Worm (Caenorhabditis elegans) whole organism, early embryonic: ENCODE results near the gene K11H3.5.

Experiments
- B0310.2 ChIP-seq: sonication (generic microtip); optimal IDR thresholded peaks from 2 replicates; lab custom pipeline; 2016; ENCODE audit warnings: mild to moderate bottlenecking, missing genetic modification characterization, missing compliant biosample characterization
- F13C5.2 ChIP-seq: sonication (generic microtip); optimal IDR thresholded peaks from 2 replicates; lab custom pipeline; 2017; ENCODE audit warnings: mild to moderate bottlenecking, missing genetic modification characterization, inconsistent platforms, missing compliant biosample characterization
- aly-1 ChIP-seq: sonication (generic microtip); optimal IDR thresholded peaks from 2 replicates; lab custom pipeline; 2016; ENCODE audit warnings: missing genetic modification characterization, missing compliant biosample characterization
- ama-1 ChIP-seq: fragments of 150-350 bp; optimal IDR thresholded peaks from 2 replicates; lab custom pipeline; 2014
- ceh-13 ChIP-seq: fragments of 200-800 bp; sonication (Bioruptor generic); optimal IDR thresholded peaks from 2 replicates; lab custom pipeline; 2018; ENCODE audit warnings: mild to moderate bottlenecking, missing genetic modification characterization, missing compliant biosample characterization
- ceh-36 ChIP-seq: sonication (generic microtip); optimal IDR thresholded peaks from 2 replicates; lab custom pipeline; 2016; ENCODE audit warnings: missing genetic modification characterization, inconsistent platforms, missing compliant biosample characterization
- ets-7 ChIP-seq: sonication (generic microtip); optimal IDR thresholded peaks from 2 replicates; lab custom pipeline; 2016; ENCODE audit warnings: missing genotype, missing genetic modification characterization, missing compliant biosample characterization
- flt-1 ChIP-seq: fragments of 200-800 bp; sonication (Bioruptor generic); IDR thresholded peaks from 2 replicates; pipeline ENCODE4 v1.3.6; 2022; ENCODE audit warnings: missing genetic modification characterization, missing compliant biosample characterization
- hmbx-1 ChIP-seq: sonication (generic microtip); optimal IDR thresholded peaks from 2 replicates; lab custom pipeline; 2016; ENCODE audit warnings: mild to moderate bottlenecking, missing genetic modification characterization, missing compliant biosample characterization
- hmg-4 ChIP-seq: fragments of 200-800 bp; sonication (Bioruptor generic); optimal IDR thresholded peaks from 2 replicates; lab custom pipeline; 2018; ENCODE audit warnings: mild to moderate bottlenecking, missing genetic modification characterization, missing compliant biosample characterization
- hnd-1 ChIP-seq: sonication (generic microtip); optimal IDR thresholded peaks from 2 replicates; lab custom pipeline; 2016; ENCODE audit warnings: missing genetic modification characterization, missing compliant biosample characterization
- pes-1 ChIP-seq: fragments of 200-800 bp; sonication (Bioruptor generic); IDR thresholded peaks from 2 replicates; pipeline ENCODE4 v1.3.6; 2022; ENCODE audit warnings: missing genetic modification reagents, missing genetic modification characterization, missing compliant biosample characterization
- scrt-1 ChIP-seq: fragments of 200-800 bp; sonication (Bioruptor generic); IDR thresholded peaks from 2 replicates; pipeline ENCODE4 v1.3.6; 2022; ENCODE audit warnings: missing genetic modification characterization, missing compliant biosample characterization
- sea-1 ChIP-seq: fragments of 200-800 bp; sonication (Bioruptor generic); conservative IDR thresholded peaks from 2 replicates; pipeline ENCODE4 v1.3.6; 2022; ENCODE audit warnings: missing genetic modification characterization, missing compliant biosample characterization
- tbx-11 ChIP-seq: fragments of 200-800 bp; sonication (Bioruptor generic); IDR thresholded peaks from 2 replicates; pipeline ENCODE4 v1.3.6; 2022; ENCODE audit warnings: missing genetic modification characterization, missing compliant biosample characterization
- tbx-37 ChIP-seq: fragments of 200-800 bp; sonication (Bioruptor generic); conservative IDR thresholded peaks from 2 replicates; pipeline ENCODE4 v1.3.6; 2022; ENCODE audit warnings: missing genetic modification reagents, missing genetic modification characterization, missing compliant biosample characterization
- tra-4 ChIP-seq: sonication (generic microtip); optimal IDR thresholded peaks from 2 replicates; lab custom pipeline; 2017; ENCODE audit warnings: missing genetic modification characterization, missing compliant biosample characterization

The K11H3.5 gene

ce11 chrIII:9824330-9824934, 19.1 kb upstream of the K11H3.5 start, which contains the start of gene lin-52:
Gene lin-52, minus strand, starts transcription at chrIII:9824750.
- TF ChIP-seq aly-1 (no peak), ceh-13 (GFP tag; lab: Kevin White, UChicago) (no peak), ama-1 (lab: Kevin White, UChicago) (peak; percentile 64), sea-1 (GFP tag; lab: Robert Waterston, UW) (no peak), flt-1 (no peak), pes-1 (no peak)

ce11 chrIII:9825073-9825828, 18.3 kb upstream of the K11H3.5 start, which contains the start of gene ZK632.9:
Gene ZK632.9, minus strand, starts transcription at chrIII:9825432.
- no peak for TF ChIP-seq scrt-1 (GFP tag; lab: Robert Waterston, UW)
- TF ChIP-seq hmg-4, result no peak
- no peak for TF ChIP-seq aly-1
- TF ChIP-seq ets-7 (tag; lab: Kevin White, UChicago), result no peak
- no peak for TF ChIP-seq ama-1 (lab: Kevin White, UChicago)
- TF ChIP-seq flt-1, result no peak
- TF ChIP-seq sea-1 (GFP tag; lab: Robert Waterston, UW), result no peak
- TF ChIP-seq ceh-36, result no peak
- no peak for TF ChIP-seq tbx-37

DNA sequence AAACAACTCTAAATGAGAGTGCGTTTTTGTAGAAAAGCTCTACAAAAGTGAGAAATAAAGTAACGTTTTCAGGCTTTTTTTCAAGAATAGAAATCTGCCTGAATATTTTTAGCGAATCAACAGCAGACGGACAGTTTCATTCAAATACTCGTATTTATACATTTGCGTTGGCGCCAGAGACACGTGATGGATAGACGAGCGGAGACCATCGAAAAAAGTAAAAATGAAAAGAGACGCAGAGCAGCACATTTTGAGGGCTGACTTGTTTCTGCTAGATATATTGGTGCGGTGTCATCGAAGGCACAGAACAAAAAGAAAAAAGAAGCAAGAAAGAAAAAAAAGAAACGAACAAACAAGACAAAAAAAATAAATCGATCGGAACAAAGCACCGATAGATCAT, 17.6 kb upstream of the K11H3.5 start:
- TF ChIP-seq hmg-4 (no peak), B0310.2 (tag; lab: Kevin White, UChicago) (no peak), scrt-1 (GFP tag; lab: Robert Waterston, UW) (no peak), flt-1 (no peak), F13C5.2 (tag; lab: Kevin White, UChicago) (no peak), sea-1 (GFP tag; lab: Robert Waterston, UW) (no peak)

ce11 chrIII:9827163-9827951, 16.2 kb upstream of the K11H3.5 start, which contains the start of the genes ZK632.10 and ZK632.11:
Gene ZK632.10, minus strand, starts transcription at chrIII:9827722.
Gene ZK632.11, plus strand, starts transcription at chrIII:9827915.
- no peak for TF ChIP-seq ceh-36
- no peak for TF ChIP-seq sea-1 (GFP tag; lab: Robert Waterston, UW)
- TF ChIP-seq hnd-1, result no peak
- TF ChIP-seq flt-1, result no peak
- TF ChIP-seq hmbx-1 (tag; lab: Kevin White, UChicago), result no peak
- no peak for TF ChIP-seq scrt-1 (GFP tag; lab: Robert Waterston, UW)

ce11 chrIII:9830502-9830901, 13.1 kb upstream of the K11H3.5 start, which contains the start of gene ZK632.12:
Gene ZK632.12, plus strand, starts transcription at chrIII:9830802.
- TF ChIP-seq ama-1 (lab: Kevin White, UChicago), result no peak
- TF ChIP-seq hmg-4, result no peak
- no peak for TF ChIP-seq sea-1 (GFP tag; lab: Robert Waterston, UW)
- TF ChIP-seq hnd-1, result no peak
- TF ChIP-seq B0310.2 (tag; lab: Kevin White, UChicago), result no peak
- TF ChIP-seq aly-1, result no peak
- no peak for TF ChIP-seq ets-7 (tag; lab: Kevin White, UChicago)
- TF ChIP-seq tbx-11, result no peak
- TF ChIP-seq tbx-37, result no peak
- TF ChIP-seq ceh-36, result no peak
- no peak for TF ChIP-seq hmbx-1 (tag; lab: Kevin White, UChicago)

ce11 chrIII:9832569-9832968, 11.0 kb upstream of the K11H3.5 start:
- no peak for TF ChIP-seq ceh-13 (GFP tag; lab: Kevin White, UChicago)
- no peak for TF ChIP-seq pes-1
- TF ChIP-seq flt-1, result no peak
- no peak for TF ChIP-seq scrt-1 (GFP tag; lab: Robert Waterston, UW)
- no peak for TF ChIP-seq sea-1 (GFP tag; lab: Robert Waterston, UW)
- TF ChIP-seq ets-7 (tag; lab: Kevin White, UChicago), result no peak
- TF ChIP-seq tra-4 (tag; lab: Kevin White, UChicago), result no peak
- TF ChIP-seq B0310.2 (tag; lab: Kevin White, UChicago), result no peak

- TF ChIP-seq hnd-1 (no peak), ets-7 (tag; lab: Kevin White, UChicago) (no peak), sea-1 (GFP tag; lab: Robert Waterston, UW) (no peak), flt-1 (no peak), tbx-37 (no peak), pes-1 (no peak), hmbx-1 (tag; lab: Kevin White, UChicago) (no peak), hmg-4 (no peak), tra-4 (tag; lab: Kevin White, UChicago) (no peak), ceh-36 (no peak), F13C5.2 (tag; lab: Kevin White, UChicago) (no peak), tbx-11 (no peak), B0310.2 (tag; lab: Kevin White, UChicago) (no peak), ceh-13 (GFP tag; lab: Kevin White, UChicago) (no peak)
These were observed 8.7 kb upstream of the K11H3.5 start, which contains the start of gene K11H3.8 for ce11 chrIII:9834888-9835287. Gene K11H3.8, plus strand, starts transcription at chrIII:9835188.

DNA sequence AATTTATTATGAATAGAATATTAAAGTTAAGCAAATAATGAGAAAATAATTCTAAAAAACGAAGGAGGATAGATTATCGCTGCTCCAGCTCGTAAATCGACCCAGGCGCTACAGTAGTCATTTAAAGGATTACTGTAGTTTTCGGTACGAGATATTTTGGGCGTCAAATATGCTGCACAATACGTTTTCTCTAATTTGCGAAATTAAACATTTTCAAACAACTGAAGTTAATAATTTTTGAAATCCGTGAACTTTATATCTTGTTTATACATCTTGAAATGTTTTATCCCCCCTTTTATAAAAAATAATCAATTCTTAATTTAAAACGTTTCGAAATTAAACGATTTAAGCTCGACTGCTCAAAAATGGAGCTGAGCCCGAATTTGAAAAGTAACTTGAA, 2.5 kb downstream of the K11H3.5 start, which contains the start of gene K11H3.2:
Gene K11H3.2 (plus strand): TSS at position 301 of the 400 bp plus-strand sequence.
- no peak for TF ChIP-seq ceh-13 (GFP tag; lab: Kevin White, UChicago)
- no peak for TF ChIP-seq flt-1
